Fruit fly (Drosophila melanogaster): ENCODE measurements around the gene Pde11.

Gene Pde11

DNA sequence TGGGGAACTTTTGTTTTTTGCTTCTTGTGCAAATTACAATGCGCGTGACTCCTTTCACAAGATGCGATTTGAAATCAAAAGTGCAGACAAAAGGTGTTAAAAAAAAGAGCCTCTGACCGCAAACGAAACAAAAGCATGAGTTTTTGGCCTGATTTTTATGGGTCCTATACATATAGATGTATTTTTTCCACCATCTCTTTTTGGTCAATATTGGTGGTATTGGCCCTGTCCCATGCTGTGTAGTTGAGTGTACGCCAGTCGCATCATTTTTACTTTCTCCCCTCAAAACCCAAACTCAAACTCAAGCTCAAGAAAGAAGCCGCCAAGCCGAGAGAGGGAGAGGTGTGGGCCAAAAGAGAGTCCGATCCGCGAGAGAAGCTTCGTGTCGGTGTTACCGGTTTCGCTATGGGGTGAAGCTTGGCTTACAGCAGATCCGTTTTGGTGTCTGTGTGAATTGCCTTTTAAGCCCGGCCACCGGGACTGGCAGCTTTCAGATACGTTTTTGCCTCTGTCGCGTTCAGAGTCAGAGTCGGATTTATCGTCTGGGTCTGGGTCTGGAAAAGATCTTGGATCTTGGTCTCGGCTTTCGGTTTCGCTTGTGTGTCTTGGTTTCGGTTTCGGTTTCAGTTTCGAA lies 73.0 kb downstream of the Pde11 start, which contains the start of gene CG10211 (continued):
- TF ChIP-seq jim (GFP tag; optimal IDR thresholded peaks at IDR 0.05), result no peak

DNA sequence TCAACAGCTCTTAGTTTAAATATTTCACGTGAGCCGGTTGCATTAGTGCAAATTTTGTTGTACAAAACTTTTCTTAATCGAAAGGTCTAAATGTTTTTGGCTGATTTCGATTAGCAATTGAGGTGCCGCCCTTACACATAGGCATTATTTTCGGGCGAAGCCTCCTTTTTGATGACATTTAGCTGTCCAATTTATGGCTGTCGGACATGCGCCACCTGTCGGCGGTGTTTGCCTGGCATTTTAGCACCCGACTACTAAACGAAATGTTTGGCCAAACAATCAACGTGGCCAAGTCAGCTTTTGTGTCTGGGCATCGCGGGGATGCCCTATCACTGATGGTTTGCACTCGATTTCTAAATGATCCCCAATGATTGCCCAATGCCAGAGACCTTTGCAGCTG lies 73.8 kb downstream of the Pde11 start:
- TF ChIP-seq CG9705 (GFP tag; optimal IDR thresholded peaks at IDR 0.05) (no peak), h (GFP tag; optimal IDR thresholded peaks at IDR 0.05) (no peak), lola (GFP tag; optimal IDR thresholded peaks at IDR 0.05) (no peak), woc (GFP tag; optimal IDR thresholded peaks at IDR 0.05) (no peak), tai (GFP tag; optimal IDR thresholded peaks at IDR 0.05) (no peak), Abd-B (GFP tag; optimal IDR thresholded peaks at IDR 0.05) (no peak), GATAd (GFP tag; optimal IDR thresholded peaks at IDR 0.05) (no peak), Hr83 (GFP tag; optimal IDR thresholded peaks at IDR 0.05; ENCODE audit: poor library complexity, severe bottlenecking) (no peak), pan (optimal IDR thresholded peaks at IDR 0.05) (no peak), CG32264 (GFP tag; optimal IDR thresholded peaks at IDR 0.05) (no peak), dl (GFP tag; optimal IDR thresholded peaks at IDR 0.05; ENCODE audit: insufficient read depth in 1 of 2, partially characterized antibody in 2 of 2) (no peak), Dif (GFP tag; optimal IDR thresholded peaks at IDR 0.05; ENCODE audit: partially characterized antibody) (no peak), sv (GFP tag; optimal IDR thresholded peaks at IDR 0.05) (no peak)

DNA sequence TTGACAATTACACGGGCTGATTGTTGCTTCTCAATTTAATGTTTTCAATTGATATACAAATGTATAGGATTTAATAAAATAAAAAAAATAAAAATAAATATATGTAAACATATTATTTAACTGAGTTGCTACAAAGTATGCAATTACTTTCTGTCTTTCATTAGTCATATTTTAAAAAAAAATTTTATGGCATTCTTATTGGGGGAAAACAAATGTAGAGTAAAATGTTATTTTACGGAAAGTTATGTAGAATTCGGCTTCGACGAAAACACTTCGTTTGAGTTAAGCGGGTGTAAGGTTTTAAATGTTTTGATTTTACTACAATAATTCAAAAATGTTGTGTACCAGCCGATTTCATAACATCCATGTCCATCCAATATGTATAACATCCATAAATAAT lies 76.7 kb downstream of the Pde11 start:
- TF ChIP-seq psq (GFP tag; optimal IDR thresholded peaks at IDR 0.05), result no peak
- TF ChIP-seq Myc (optimal IDR thresholded peaks at IDR 0.05), result peak; percentile 72
- TF ChIP-seq N (GFP tag; optimal IDR thresholded peaks at IDR 0.05), result peak; percentile 42
- TF ChIP-seq ey (GFP tag; optimal IDR thresholded peaks at IDR 0.05), result no peak

DNA sequence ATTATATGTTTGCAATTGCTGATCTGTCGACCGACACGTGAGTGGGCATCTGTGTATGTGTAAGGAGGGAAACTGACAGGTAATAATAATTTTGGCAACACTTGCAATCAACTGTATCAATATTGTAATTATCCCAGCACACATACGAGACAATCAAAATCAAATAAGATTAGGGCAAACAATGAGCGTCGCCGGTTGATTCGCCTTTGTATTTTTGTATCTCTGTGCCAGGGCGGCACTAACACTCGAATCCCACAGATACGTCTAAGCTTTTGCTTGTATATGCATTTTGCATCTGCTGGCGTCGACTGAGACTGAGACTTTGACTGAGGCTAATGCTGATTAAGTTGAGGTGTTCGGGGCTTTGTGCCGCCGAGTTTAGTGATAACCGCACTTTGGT lies 81.0 kb downstream of the Pde11 start, which contains the start of gene Ugt301D1:
Gene Ugt301D1 (plus strand): TSS at position 380 of the 400 bp plus-strand sequence.
- no peak for TF ChIP-seq Hnf4 (GFP tag; optimal IDR thresholded peaks at IDR 0.05)
- TF ChIP-seq rgr (GFP tag; optimal IDR thresholded peaks at IDR 0.05), result peak; percentile 55
- TF ChIP-seq CG32264 (GFP tag; optimal IDR thresholded peaks at IDR 0.05), result peak; percentile 11
- TF ChIP-seq ey (GFP tag; optimal IDR thresholded peaks at IDR 0.05), result no peak
- no peak for TF ChIP-seq CG9705 (GFP tag; optimal IDR thresholded peaks at IDR 0.05)
- TF ChIP-seq GATAd (GFP tag; optimal IDR thresholded peaks at IDR 0.05), result no peak
- TF ChIP-seq Vsx2 (GFP tag; optimal IDR thresholded peaks at IDR 0.05; ENCODE audit: partially characterized antibody), result no peak
- TF ChIP-seq tai (GFP tag; optimal IDR thresholded peaks at IDR 0.05), result no peak
- TF ChIP-seq Sp1 (GFP tag; optimal IDR thresholded peaks at IDR 0.05), result peak; percentile 14
- no peak for TF ChIP-seq woc (GFP tag; optimal IDR thresholded peaks at IDR 0.05)
- peak; percentile 52 for TF ChIP-seq OdsH (GFP tag; optimal IDR thresholded peaks at IDR 0.05)
- peak; percentile 41 for TF ChIP-seq br (GFP tag; optimal IDR thresholded peaks at IDR 0.05)
- no peak for TF ChIP-seq usp (GFP tag; optimal IDR thresholded peaks at IDR 0.05)
- TF ChIP-seq Jra (GFP tag; optimal IDR thresholded peaks at IDR 0.05), result no peak
- TF ChIP-seq lola (GFP tag; optimal IDR thresholded peaks at IDR 0.05), result no peak
- TF ChIP-seq Hr83 (GFP tag; optimal IDR thresholded peaks at IDR 0.05; ENCODE audit: poor library complexity, severe bottlenecking), result peak; percentile 6
- TF ChIP-seq foxo (GFP tag; optimal IDR thresholded peaks at IDR 0.05), result peak in 1 of 2 experiments; percentile 8
- no peak for TF ChIP-seq sv (GFP tag; optimal IDR thresholded peaks at IDR 0.05)
- TF ChIP-seq N (GFP tag; optimal IDR thresholded peaks at IDR 0.05), result no peak
- no peak for TF ChIP-seq Mio (GFP tag; optimal IDR thresholded peaks at IDR 0.05)
- no peak for TF ChIP-seq Myc (optimal IDR thresholded peaks at IDR 0.05)
- no peak for TF ChIP-seq Abd-B (GFP tag; optimal IDR thresholded peaks at IDR 0.05)
- TF ChIP-seq brk (GFP tag; optimal IDR thresholded peaks at IDR 0.05), result no peak
- peak; percentile 10 for TF ChIP-seq Dif (GFP tag; optimal IDR thresholded peaks at IDR 0.05; ENCODE audit: partially characterized antibody)
- TF ChIP-seq dl (GFP tag; optimal IDR thresholded peaks at IDR 0.05; ENCODE audit: insufficient read depth in 1 of 2, partially characterized antibody in 2 of 2), result no peak
- no peak for TF ChIP-seq HLH106 (tag; optimal IDR thresholded peaks at IDR 0.05)
- TF ChIP-seq dmrt93B (GFP tag; optimal IDR thresholded peaks at IDR 0.05), result no peak
- TF ChIP-seq CrebA (GFP tag; optimal IDR thresholded peaks at IDR 0.05; ENCODE audit: borderline replicate concordance), result peak; percentile 28
- no peak for TF ChIP-seq sage (GFP tag; optimal IDR thresholded peaks at IDR 0.05)
- TF ChIP-seq h (GFP tag; optimal IDR thresholded peaks at IDR 0.05), result peak; percentile 24
- TF ChIP-seq fru (GFP tag; optimal IDR thresholded peaks at IDR 0.05), result no peak
- no peak for TF ChIP-seq dsf (GFP tag; optimal IDR thresholded peaks at IDR 0.05; ENCODE audit: borderline replicate concordance)
- TF ChIP-seq Rel (GFP tag; optimal IDR thresholded peaks at IDR 0.05), result no peak
- TF ChIP-seq Rel (tag; optimal IDR thresholded peaks at IDR 0.05), result peak; percentile 19
- no peak for TF ChIP-seq Hr78 (GFP tag; optimal IDR thresholded peaks at IDR 0.05)
- no peak for TF ChIP-seq Dfd (GFP tag; optimal IDR thresholded peaks at IDR 0.05)
- no peak for TF ChIP-seq pan (optimal IDR thresholded peaks at IDR 0.05)
- TF ChIP-seq psq (GFP tag; optimal IDR thresholded peaks at IDR 0.05), result peak; percentile 11
- TF ChIP-seq jim (GFP tag; optimal IDR thresholded peaks at IDR 0.05), result no peak
